Fruit fly (Drosophila melanogaster) whole organism: ENCODE results near the gene HisCl1.

ENCODE experiments used
- CG8478 ChIP-seq: fragments of >200 bp; optimal IDR thresholded peaks from 2 replicates; lab custom pipeline; 2018; ENCODE audit warnings: inconsistent platforms
- Dll ChIP-seq: fragments of >200 bp; optimal IDR thresholded peaks from 2 replicates; lab custom pipeline; 2017
- EcR ChIP-seq, 2 experiments: fragments of >200 bp; optimal IDR thresholded peaks; 2 replicates each; lab custom pipeline; 2017; ENCODE audit warnings: missing biosample characterization in 2 of 2, missing genetic modification characterization in 2 of 2, missing genetic modification reagents in 2 of 2
- pan ChIP-seq: fragments of >200 bp; optimal IDR thresholded peaks from 2 replicates; lab custom pipeline; 2017
- psq ChIP-seq: fragments of >200 bp; optimal IDR thresholded peaks from 2 replicates; lab custom pipeline; 2017
- usp ChIP-seq: fragments of >200 bp; optimal IDR thresholded peaks from 2 replicates; lab custom pipeline; 2017; ENCODE audit warnings: missing biosample characterization, missing genetic modification characterization, mixed read lengths

The HisCl1 gene

DNA sequence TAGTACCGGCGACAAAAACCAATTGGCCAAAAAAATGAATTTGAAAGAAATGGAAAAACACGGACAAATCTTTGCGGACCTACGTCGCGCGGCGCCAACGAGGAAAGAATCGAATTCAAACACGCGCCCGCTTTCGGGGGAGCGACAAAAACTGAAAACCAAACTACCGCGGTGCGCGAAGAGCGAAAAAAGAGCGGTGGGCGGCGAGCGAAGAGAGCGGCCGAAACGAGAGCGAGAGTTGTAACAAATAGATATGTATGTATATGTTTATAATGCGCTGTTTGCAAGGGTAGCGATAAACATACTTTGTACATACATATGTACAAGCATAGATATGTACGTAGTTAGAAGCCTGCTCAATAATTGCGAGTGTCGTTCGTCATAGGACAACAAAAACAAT is 27.0 kb upstream of the HisCl1 start:
- TF ChIP-seq Dll (lab: Kevin White, UChicago) (no peak), CG8478 (no peak), EcR (GFP tag; optimal IDR thresholded peaks at IDR 0.05; lab: Kevin White, UChicago) (no peak), psq (lab: Kevin White, UChicago) (no peak), pan (lab: Kevin White, UChicago) (no peak), usp (GFP tag; lab: Kevin White, UChicago) (no peak)

dm6 chr3R:11760669-11761387 is 26.1 kb upstream of the HisCl1 start:
- TF ChIP-seq psq (lab: Kevin White, UChicago) (no peak), Dll (lab: Kevin White, UChicago) (peak; percentile 83)

DNA sequence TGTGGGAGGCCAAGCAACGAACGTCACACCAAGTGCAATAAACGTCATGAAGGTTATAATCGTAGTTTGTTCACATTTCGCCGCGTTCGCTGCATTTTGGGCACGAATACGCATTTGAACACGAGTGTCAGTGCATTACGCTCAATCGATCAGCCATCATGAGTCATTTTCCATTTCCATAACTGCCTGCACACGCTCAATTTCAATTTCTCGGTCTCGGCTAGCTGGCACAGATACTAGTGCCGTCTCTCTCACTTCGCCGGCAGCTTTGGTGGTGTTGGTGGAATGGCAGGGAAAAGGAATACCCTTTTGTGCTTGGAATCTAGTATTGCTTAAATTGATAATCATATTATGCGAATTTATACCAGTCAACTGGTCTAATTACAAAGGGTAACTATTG is 25.3 kb upstream of the HisCl1 start:
- TF ChIP-seq usp (GFP tag; lab: Kevin White, UChicago) (no peak), pan (lab: Kevin White, UChicago) (no peak), psq (lab: Kevin White, UChicago) (no peak), EcR (GFP tag; optimal IDR thresholded peaks at IDR 0.05; lab: Kevin White, UChicago) (no peak), Dll (lab: Kevin White, UChicago) (no peak), CG8478 (no peak)

DNA sequence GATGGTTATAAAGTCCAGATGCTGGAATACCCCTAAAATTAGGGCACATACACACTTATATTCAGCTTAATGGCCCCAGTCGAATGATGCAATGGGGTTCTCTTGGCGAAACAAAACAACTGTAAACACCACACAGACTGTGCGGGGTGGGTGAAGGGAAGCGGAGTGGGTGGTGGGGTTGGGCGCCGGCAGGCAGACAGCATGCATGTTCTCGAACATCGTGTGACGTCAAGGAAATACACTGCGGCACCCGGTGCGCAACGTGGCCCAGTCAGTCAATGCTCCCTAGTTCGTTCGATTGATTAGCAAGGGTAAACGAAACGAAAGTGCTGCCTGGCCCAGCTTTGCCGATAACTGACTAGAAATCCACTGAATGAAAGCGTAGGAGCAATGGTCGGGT is 24.5 kb upstream of the HisCl1 start:
- TF ChIP-seq pan (lab: Kevin White, UChicago): no peak
- TF ChIP-seq Dll (lab: Kevin White, UChicago): no peak
- TF ChIP-seq EcR (GFP tag; optimal IDR thresholded peaks at IDR 0.05; lab: Kevin White, UChicago): no peak
- TF ChIP-seq CG8478: no peak
- TF ChIP-seq psq (lab: Kevin White, UChicago): no peak

dm6 chr3R:11763494-11764278 is 23.3 kb upstream of the HisCl1 start:
- peak; percentile 12 for TF ChIP-seq Dll (lab: Kevin White, UChicago)
- no peak for TF ChIP-seq usp (GFP tag; lab: Kevin White, UChicago)
- no peak for TF ChIP-seq psq (lab: Kevin White, UChicago)

dm6 chr3R:11764279-11764880 is 22.6 kb upstream of the HisCl1 start, which contains the start of gene Lk6:
TSS of gene Lk6 (minus strand) at chr3R:11764457.
- no peak for TF ChIP-seq CG8478
- no peak for TF ChIP-seq usp (GFP tag; lab: Kevin White, UChicago)
- TF ChIP-seq Dll (lab: Kevin White, UChicago): no peak
- TF ChIP-seq pan (lab: Kevin White, UChicago): no peak
- TF ChIP-seq EcR (GFP tag; optimal IDR thresholded peaks at IDR 0.05; lab: Kevin White, UChicago): no peak
- TF ChIP-seq psq (lab: Kevin White, UChicago): no peak

- TF ChIP-seq CG8478: no peak
- TF ChIP-seq pan (lab: Kevin White, UChicago): no peak
- TF ChIP-seq usp (GFP tag; lab: Kevin White, UChicago): no peak
- no peak for TF ChIP-seq Dll (lab: Kevin White, UChicago)
Measured at dm6 chr3R:11770733-11771132, 16.2 kb upstream of the HisCl1 start.

DNA sequence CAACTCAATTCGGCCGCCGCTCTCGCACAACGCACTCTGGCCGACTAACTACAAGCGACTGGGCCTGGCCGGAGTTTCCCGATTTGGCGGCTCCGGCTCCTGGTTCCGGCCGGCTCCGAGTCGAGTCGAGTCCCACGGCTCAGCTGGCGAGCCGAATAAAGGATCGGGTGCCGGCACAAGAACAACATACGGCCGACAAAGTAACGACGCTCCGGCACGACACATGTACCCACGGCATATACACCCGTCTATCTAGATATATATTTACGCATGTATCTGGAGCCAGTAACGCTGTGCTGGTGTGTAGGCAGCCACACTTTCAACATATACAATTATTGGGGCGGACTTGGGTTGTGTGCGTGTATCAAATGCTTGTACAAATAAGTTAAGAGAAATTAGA is 15.5 kb upstream of the HisCl1 start:
- TF ChIP-seq CG8478 (no peak), pan (lab: Kevin White, UChicago) (no peak), usp (GFP tag; lab: Kevin White, UChicago) (no peak), EcR (GFP tag; optimal IDR thresholded peaks at IDR 0.05; lab: Kevin White, UChicago) (no peak), psq (lab: Kevin White, UChicago) (no peak), Dll (lab: Kevin White, UChicago) (no peak)

DNA sequence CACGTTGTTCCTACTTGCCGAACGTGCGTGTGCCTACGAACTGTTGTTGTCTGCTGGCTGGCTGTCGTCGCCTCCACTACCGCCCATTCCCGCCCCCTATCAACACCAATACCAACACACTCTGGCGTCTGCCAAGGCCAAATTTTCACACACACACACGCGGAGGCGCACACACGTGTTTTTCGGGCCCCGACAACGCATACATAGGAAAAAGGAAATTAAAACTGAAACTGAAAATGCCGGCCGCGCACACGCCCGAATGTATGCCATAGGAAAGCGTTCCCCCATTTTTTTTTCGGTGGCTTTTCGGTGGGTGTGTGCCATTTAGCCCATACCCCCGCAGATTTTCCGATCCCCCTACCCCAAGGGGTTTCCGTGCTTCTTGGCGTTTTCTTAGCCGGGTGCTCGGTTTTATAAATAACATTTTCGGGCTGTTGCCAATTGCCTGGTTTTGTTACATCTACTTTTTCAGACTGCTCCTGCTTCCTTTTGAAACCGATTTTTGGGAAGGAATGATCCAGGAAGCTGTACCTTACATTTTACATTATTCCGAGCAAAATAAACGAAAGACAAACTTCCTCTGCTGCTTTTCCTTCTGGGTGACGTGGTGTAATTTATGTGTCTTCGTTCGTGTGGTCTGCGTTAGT is 14.7 kb upstream of the HisCl1 start:
- no peak for TF ChIP-seq CG8478
- TF ChIP-seq Dll (lab: Kevin White, UChicago): no peak
- TF ChIP-seq usp (GFP tag; lab: Kevin White, UChicago): no peak
- TF ChIP-seq EcR (GFP tag; optimal IDR thresholded peaks at IDR 0.05; lab: Kevin White, UChicago): no peak
- no peak for TF ChIP-seq psq (lab: Kevin White, UChicago)
- no peak for TF ChIP-seq pan (lab: Kevin White, UChicago)

- no peak for TF ChIP-seq EcR (GFP tag; optimal IDR thresholded peaks at IDR 0.05; lab: Kevin White, UChicago)
- peak; percentile 91 for TF ChIP-seq Dll (lab: Kevin White, UChicago)
Measured at dm6 chr3R:11773325-11773998, 13.5 kb upstream of the HisCl1 start.

DNA sequence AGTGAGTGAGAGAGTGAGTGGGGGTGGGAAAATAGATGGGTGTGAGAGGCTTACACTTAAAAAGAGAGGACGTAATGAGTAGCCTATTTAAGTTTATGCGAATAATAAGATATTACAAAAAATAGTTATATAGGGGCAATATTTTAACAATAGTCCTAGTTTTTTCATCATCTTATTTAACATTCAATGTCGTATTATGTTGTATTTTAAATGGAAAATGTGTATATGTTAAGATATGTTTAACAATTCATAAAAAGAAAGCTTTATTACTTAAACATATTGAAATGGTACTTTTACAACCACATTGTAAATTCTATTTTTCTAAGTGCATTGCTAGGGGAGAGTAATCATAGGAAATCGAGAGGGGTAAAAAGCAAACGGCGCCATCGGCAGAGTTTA is 13.0 kb upstream of the HisCl1 start:
- no peak for TF ChIP-seq CG8478
- TF ChIP-seq usp (GFP tag; lab: Kevin White, UChicago): no peak
